Worm (Caenorhabditis elegans): Measurements from ENCODE around the gene clp-9.

Gene clp-9

DNA sequence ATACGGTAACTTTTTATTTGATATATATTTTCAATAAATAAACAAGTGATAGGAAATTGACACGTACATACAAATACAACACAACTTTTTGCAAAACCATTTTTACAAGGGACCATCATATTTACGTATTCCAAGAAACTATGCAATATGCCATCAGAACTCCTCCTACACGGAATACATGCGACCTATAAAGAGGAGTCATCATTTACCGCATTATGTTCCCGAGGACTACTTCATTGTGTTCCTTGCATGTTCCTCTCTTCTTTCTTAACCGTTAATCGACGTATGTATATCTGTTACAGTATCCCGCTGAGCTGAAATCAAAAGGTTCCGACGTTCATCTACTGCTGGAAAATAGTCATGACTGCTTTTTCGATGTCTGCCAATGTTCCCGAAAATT is 32.6 kb upstream of the clp-9 start, which contains the start of gene C50H2.5:
TSS of gene C50H2.5 (plus strand) at position 301 of the 400 bp plus-strand sequence.
- no peak for TF ChIP-seq klf-2 (GFP tag; conservative IDR thresholded peaks at IDR 0.05)
- no peak for TF ChIP-seq ztf-23 (GFP tag; IDR thresholded peaks at IDR 0.05)
- TF ChIP-seq ztf-29 (GFP tag; IDR thresholded peaks at IDR 0.05), result no peak
- TF ChIP-seq ref-1 (GFP tag; conservative IDR thresholded peaks at IDR 0.05), result no peak
- no peak for TF ChIP-seq tab-1 (GFP tag; IDR thresholded peaks at IDR 0.05)
- TF ChIP-seq flt-1 (GFP tag; IDR thresholded peaks at IDR 0.05), result no peak
- no peak for TF ChIP-seq med-1 (GFP tag; optimal IDR thresholded peaks at IDR 0.05; ENCODE audit: insufficient read depth)
- no peak for TF ChIP-seq T22C8.4 (GFP tag; IDR thresholded peaks at IDR 0.05)
- no peak for TF ChIP-seq cog-1 (tag; optimal IDR thresholded peaks at IDR 0.05)

DNA sequence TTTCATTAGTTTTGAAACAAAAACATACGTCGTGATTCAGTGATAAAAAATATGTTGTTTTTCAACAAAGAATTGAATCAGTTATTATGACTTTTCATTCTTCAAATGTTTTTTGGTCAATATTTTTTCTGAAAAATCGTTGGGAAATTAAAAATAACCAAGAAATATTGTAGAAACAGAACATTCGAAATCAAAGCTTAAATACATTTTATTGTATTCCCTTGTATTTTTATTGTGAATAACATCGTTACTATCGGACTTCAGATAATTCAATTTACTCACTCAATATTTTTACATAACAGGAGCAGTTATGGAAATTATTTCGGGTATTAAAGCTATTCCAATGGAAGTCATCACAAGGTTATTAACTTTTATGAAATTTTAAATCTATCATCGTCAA is 30.9 kb upstream of the clp-9 start, which contains the start of gene C50H2.4:
TSS of gene C50H2.4 (plus strand) at position 301 of the 400 bp plus-strand sequence.
- TF ChIP-seq med-1 (GFP tag; optimal IDR thresholded peaks at IDR 0.05; ENCODE audit: insufficient read depth), result no peak
- no peak for TF ChIP-seq ztf-29 (GFP tag; IDR thresholded peaks at IDR 0.05)
- no peak for TF ChIP-seq ztf-23 (GFP tag; IDR thresholded peaks at IDR 0.05)
- TF ChIP-seq tab-1 (GFP tag; IDR thresholded peaks at IDR 0.05), result no peak
- no peak for TF ChIP-seq cog-1 (tag; optimal IDR thresholded peaks at IDR 0.05)
- no peak for TF ChIP-seq flt-1 (GFP tag; IDR thresholded peaks at IDR 0.05)
- no peak for TF ChIP-seq ref-1 (GFP tag; conservative IDR thresholded peaks at IDR 0.05)
- no peak for TF ChIP-seq T22C8.4 (GFP tag; IDR thresholded peaks at IDR 0.05)
- TF ChIP-seq klf-2 (GFP tag; conservative IDR thresholded peaks at IDR 0.05), result no peak

- TF ChIP-seq med-1 (GFP tag; optimal IDR thresholded peaks at IDR 0.05; ENCODE audit: insufficient read depth) (no peak), cog-1 (tag; optimal IDR thresholded peaks at IDR 0.05) (no peak), flt-1 (GFP tag; IDR thresholded peaks at IDR 0.05) (no peak), tab-1 (GFP tag; IDR thresholded peaks at IDR 0.05) (no peak), klf-2 (GFP tag; conservative IDR thresholded peaks at IDR 0.05) (no peak), ref-1 (GFP tag; conservative IDR thresholded peaks at IDR 0.05) (no peak)
Measured at ce11 chrV:9915021-9915420, 29.3 kb upstream of the clp-9 start, which contains the start of gene mec-9. TSS of gene mec-9 (minus strand) at chrV:9915121.

- TF ChIP-seq cog-1 (tag; optimal IDR thresholded peaks at IDR 0.05) (no peak), flt-1 (GFP tag; IDR thresholded peaks at IDR 0.05) (no peak), med-1 (GFP tag; optimal IDR thresholded peaks at IDR 0.05; ENCODE audit: insufficient read depth) (no peak), ref-1 (GFP tag; conservative IDR thresholded peaks at IDR 0.05) (no peak), tab-1 (GFP tag; IDR thresholded peaks at IDR 0.05) (no peak), klf-2 (GFP tag; conservative IDR thresholded peaks at IDR 0.05) (no peak), T22C8.4 (GFP tag; IDR thresholded peaks at IDR 0.05) (no peak), ztf-23 (GFP tag; IDR thresholded peaks at IDR 0.05) (no peak), ztf-29 (GFP tag; IDR thresholded peaks at IDR 0.05) (no peak)
Measured at ce11 chrV:9913863-9914262, 28.1 kb upstream of the clp-9 start, which contains the start of gene fipr-10. TSS of gene fipr-10 (plus strand) at chrV:9914163.

- no peak for TF ChIP-seq ztf-23 (GFP tag; IDR thresholded peaks at IDR 0.05)
- no peak for TF ChIP-seq ref-1 (GFP tag; conservative IDR thresholded peaks at IDR 0.05)
- TF ChIP-seq med-1 (GFP tag; optimal IDR thresholded peaks at IDR 0.05; ENCODE audit: insufficient read depth), result no peak
- TF ChIP-seq T22C8.4 (GFP tag; IDR thresholded peaks at IDR 0.05), result no peak
- no peak for TF ChIP-seq klf-2 (GFP tag; conservative IDR thresholded peaks at IDR 0.05)
Measured at ce11 chrV:9911165-9911564, 25.4 kb upstream of the clp-9 start.

- no peak for TF ChIP-seq ztf-29 (GFP tag; IDR thresholded peaks at IDR 0.05)
- TF ChIP-seq tab-1 (GFP tag; IDR thresholded peaks at IDR 0.05), result no peak
- no peak for TF ChIP-seq cog-1 (tag; optimal IDR thresholded peaks at IDR 0.05)
- TF ChIP-seq med-1 (GFP tag; optimal IDR thresholded peaks at IDR 0.05; ENCODE audit: insufficient read depth), result no peak
- no peak for TF ChIP-seq ztf-23 (GFP tag; IDR thresholded peaks at IDR 0.05)
- TF ChIP-seq ref-1 (GFP tag; conservative IDR thresholded peaks at IDR 0.05), result no peak
- TF ChIP-seq klf-2 (GFP tag; conservative IDR thresholded peaks at IDR 0.05), result no peak
- TF ChIP-seq flt-1 (GFP tag; IDR thresholded peaks at IDR 0.05), result no peak
- TF ChIP-seq T22C8.4 (GFP tag; IDR thresholded peaks at IDR 0.05), result no peak
Measured at ce11 chrV:9909624-9910023, 23.9 kb upstream of the clp-9 start.

DNA sequence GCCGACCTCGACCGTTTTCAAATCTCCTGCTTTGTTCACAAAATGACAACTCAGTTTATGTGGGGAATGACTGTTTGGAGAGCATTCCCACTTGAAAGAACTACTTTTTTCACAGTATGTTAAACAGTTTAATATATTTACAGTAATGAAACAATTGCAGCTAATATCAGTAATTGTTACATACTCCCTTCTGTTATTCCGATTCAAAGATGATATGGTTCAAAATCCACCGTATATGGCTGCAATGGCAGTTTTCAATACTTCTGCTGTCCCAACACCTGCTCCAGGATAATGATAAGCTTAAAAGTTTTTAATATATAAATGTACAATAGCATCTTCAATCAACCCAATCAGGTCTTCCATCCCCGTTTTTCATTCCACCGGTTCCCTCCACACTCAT is 21.4 kb upstream of the clp-9 start:
- TF ChIP-seq klf-2 (GFP tag; conservative IDR thresholded peaks at IDR 0.05) (no peak), ref-1 (GFP tag; conservative IDR thresholded peaks at IDR 0.05) (no peak), flt-1 (GFP tag; IDR thresholded peaks at IDR 0.05) (no peak), cog-1 (tag; optimal IDR thresholded peaks at IDR 0.05) (no peak), tab-1 (GFP tag; IDR thresholded peaks at IDR 0.05) (no peak), ztf-29 (GFP tag; IDR thresholded peaks at IDR 0.05) (no peak), ztf-23 (GFP tag; IDR thresholded peaks at IDR 0.05) (no peak), med-1 (GFP tag; optimal IDR thresholded peaks at IDR 0.05; ENCODE audit: insufficient read depth) (no peak), T22C8.4 (GFP tag; IDR thresholded peaks at IDR 0.05) (no peak)

DNA sequence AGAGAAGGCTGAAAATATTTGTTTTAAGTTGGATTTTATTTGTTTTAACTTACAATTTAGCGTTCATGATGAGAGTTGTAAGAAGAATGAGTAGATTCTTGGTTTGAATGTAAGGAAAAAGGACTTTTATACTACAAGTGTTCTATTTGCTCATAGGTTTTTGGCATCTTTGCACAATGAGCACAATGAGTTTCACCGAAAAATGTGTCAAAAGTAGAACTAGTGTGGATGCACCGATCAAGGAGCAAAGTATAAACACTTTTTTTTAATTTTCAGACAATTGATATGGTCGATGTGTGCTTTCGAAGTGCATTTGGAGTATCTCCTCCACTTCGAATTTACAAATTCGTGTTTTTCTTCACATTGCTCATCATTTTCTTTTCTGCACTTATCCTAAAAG is 20.3 kb upstream of the clp-9 start, which contains the start of gene fipr-11:
TSS of gene fipr-11 (minus strand) at position 101 of the 400 bp plus-strand sequence.
- TF ChIP-seq T22C8.4 (GFP tag; IDR thresholded peaks at IDR 0.05) (no peak), cog-1 (tag; optimal IDR thresholded peaks at IDR 0.05) (no peak), med-1 (GFP tag; optimal IDR thresholded peaks at IDR 0.05; ENCODE audit: insufficient read depth) (no peak), klf-2 (GFP tag; conservative IDR thresholded peaks at IDR 0.05) (no peak), ztf-23 (GFP tag; IDR thresholded peaks at IDR 0.05) (no peak), ztf-29 (GFP tag; IDR thresholded peaks at IDR 0.05) (no peak), flt-1 (GFP tag; IDR thresholded peaks at IDR 0.05) (no peak), tab-1 (GFP tag; IDR thresholded peaks at IDR 0.05) (no peak), ref-1 (GFP tag; conservative IDR thresholded peaks at IDR 0.05) (no peak)

DNA sequence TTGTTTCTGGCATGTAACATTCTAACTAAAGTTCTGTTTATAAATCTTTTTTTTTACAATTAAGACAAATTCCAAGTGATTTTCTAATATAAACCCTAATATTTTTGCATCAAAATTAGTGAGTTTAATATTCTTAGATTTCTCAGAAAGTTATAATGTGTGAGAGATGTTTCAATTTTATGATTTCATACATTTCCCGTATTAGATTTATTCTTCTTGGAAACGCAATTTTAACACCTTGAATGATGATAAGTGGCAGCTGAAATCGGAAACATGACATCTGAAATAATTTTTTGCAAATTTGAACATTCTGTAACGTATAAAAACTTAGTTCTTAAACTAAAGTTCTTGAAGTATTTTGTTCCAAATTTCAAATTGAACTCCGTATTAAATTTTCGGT is 15.4 kb upstream of the clp-9 start:
- TF ChIP-seq med-1 (GFP tag; optimal IDR thresholded peaks at IDR 0.05; ENCODE audit: insufficient read depth) (no peak), klf-2 (GFP tag; conservative IDR thresholded peaks at IDR 0.05) (no peak), flt-1 (GFP tag; IDR thresholded peaks at IDR 0.05) (no peak), T22C8.4 (GFP tag; IDR thresholded peaks at IDR 0.05) (no peak), ref-1 (GFP tag; conservative IDR thresholded peaks at IDR 0.05) (no peak), ztf-23 (GFP tag; IDR thresholded peaks at IDR 0.05) (no peak), ztf-29 (GFP tag; IDR thresholded peaks at IDR 0.05) (no peak), tab-1 (GFP tag; IDR thresholded peaks at IDR 0.05) (no peak), cog-1 (tag; optimal IDR thresholded peaks at IDR 0.05) (no peak)

- TF ChIP-seq cog-1 (tag; optimal IDR thresholded peaks at IDR 0.05), result no peak
- TF ChIP-seq flt-1 (GFP tag; IDR thresholded peaks at IDR 0.05), result no peak
- TF ChIP-seq tab-1 (GFP tag; IDR thresholded peaks at IDR 0.05), result no peak
- no peak for TF ChIP-seq ztf-29 (GFP tag; IDR thresholded peaks at IDR 0.05)
- no peak for TF ChIP-seq ref-1 (GFP tag; conservative IDR thresholded peaks at IDR 0.05)
Measured at ce11 chrV:9899278-9899677, 13.5 kb upstream of the clp-9 start, which contains the start of gene egl-47. TSS of gene egl-47 (plus strand) at chrV:9899578.
